Worm (Caenorhabditis elegans): ENCODE data around the gene T16G1.6.

ce11 chrV:12943399-12943798 is 6.4 kb upstream of the T16G1.6 start:
- TF ChIP-seq unc-62 (GFP tag; optimal IDR thresholded peaks at IDR 0.05) (no peak), fkh-10 (GFP tag; optimal IDR thresholded peaks at IDR 0.05) (no peak), nhr-76 (tag; optimal IDR thresholded peaks at IDR 0.05) (no peak), ceh-82 (tag; optimal IDR thresholded peaks at IDR 0.05) (no peak), tbx-2 (tag; optimal IDR thresholded peaks at IDR 0.05) (no peak), unc-86 (tag; optimal IDR thresholded peaks at IDR 0.05) (no peak), ces-1 (GFP tag; optimal IDR thresholded peaks at IDR 0.05) (no peak), mdl-1 (tag; optimal IDR thresholded peaks at IDR 0.05) (no peak), ama-1 (optimal IDR thresholded peaks at IDR 0.05) (no peak), nhr-28 (tag; optimal IDR thresholded peaks at IDR 0.05) (no peak), jun-1 (tag; optimal IDR thresholded peaks at IDR 0.05) (no peak), fos-1 (tag; optimal IDR thresholded peaks at IDR 0.05) (no peak), pqm-1 (tag; optimal IDR thresholded peaks at IDR 0.05) (no peak), mep-1 (tag; optimal IDR thresholded peaks at IDR 0.05) (no peak)

Measured in whole organism, L1 larva.